Worm (Caenorhabditis elegans): ENCODE measurements around the gene srw-94.
A peak's percentile ranks its signal among the peaks of the same experiment; 100 is the strongest.

The srw-94 gene

ce11 chrIV:4784687-4785086 is 29.6 kb upstream of the srw-94 start:
- TF ChIP-seq sptf-1 (tag; optimal IDR thresholded peaks at IDR 0.05) (peak; percentile 35), cnd-1 (tag; optimal IDR thresholded peaks at IDR 0.05) (peak; percentile 60), M03D4.4 (tag; optimal IDR thresholded peaks at IDR 0.05) (peak; percentile 22)

- no peak for TF ChIP-seq nhr-76 (tag; optimal IDR thresholded peaks at IDR 0.05)
- TF ChIP-seq nhr-237 (tag; optimal IDR thresholded peaks at IDR 0.05): peak; percentile 22
- no peak for TF ChIP-seq snpc-4 (tag; optimal IDR thresholded peaks at IDR 0.05)
- no peak for TF ChIP-seq lin-32 (GFP tag; optimal IDR thresholded peaks at IDR 0.05)
- TF ChIP-seq blmp-1 (tag; optimal IDR thresholded peaks at IDR 0.05): no peak
- no peak for TF ChIP-seq nhr-12 (tag; optimal IDR thresholded peaks at IDR 0.05)
- no peak for TF ChIP-seq tbx-8 (GFP tag; optimal IDR thresholded peaks at IDR 0.05)
- TF ChIP-seq ceh-83 (GFP tag; optimal IDR thresholded peaks at IDR 0.05): no peak
These were observed 26.0 kb upstream of the srw-94 start, which contains the start of gene nhr-104 for ce11 chrIV:4788332-4788731. TSS of gene nhr-104 (minus strand) at chrIV:4788692.

- no peak for TF ChIP-seq nhr-2 (tag; optimal IDR thresholded peaks at IDR 0.05)
- no peak for TF ChIP-seq nhr-12 (tag; optimal IDR thresholded peaks at IDR 0.05)
- TF ChIP-seq unc-39 (tag; optimal IDR thresholded peaks at IDR 0.05): no peak
- no peak for TF ChIP-seq hlh-1 (tag; optimal IDR thresholded peaks at IDR 0.05)
- TF ChIP-seq unc-120 (tag; optimal IDR thresholded peaks at IDR 0.05; ENCODE audit: poor library complexity, severe bottlenecking): no peak
- no peak for TF ChIP-seq unc-62 (GFP tag; optimal IDR thresholded peaks at IDR 0.05)
- no peak for TF ChIP-seq pha-4 (tag; optimal IDR thresholded peaks at IDR 0.05)
- no peak for TF ChIP-seq M03D4.4 (tag; optimal IDR thresholded peaks at IDR 0.05)
- no peak for TF ChIP-seq mab-5 (tag; optimal IDR thresholded peaks at IDR 0.05)
- no peak for TF ChIP-seq bed-3 (GFP tag; optimal IDR thresholded peaks at IDR 0.05)
- no peak for TF ChIP-seq sptf-1 (tag; optimal IDR thresholded peaks at IDR 0.05)
- TF ChIP-seq drap-1 (GFP tag; optimal IDR thresholded peaks at IDR 0.05): no peak
- TF ChIP-seq lsy-2 (tag; optimal IDR thresholded peaks at IDR 0.05): no peak
- TF ChIP-seq ceh-83 (GFP tag; optimal IDR thresholded peaks at IDR 0.05): no peak
- TF ChIP-seq flh-1 (GFP tag; optimal IDR thresholded peaks at IDR 0.05): no peak
- no peak for TF ChIP-seq blmp-1 (tag; optimal IDR thresholded peaks at IDR 0.05)
These were observed 24.8 kb upstream of the srw-94 start, which contains the start of gene R11E3.1 for ce11 chrIV:4789445-4789844. TSS of gene R11E3.1 (plus strand) at chrIV:4789745.

- no peak for TF ChIP-seq ham-2 (GFP tag; optimal IDR thresholded peaks at IDR 0.05)
- TF ChIP-seq ceh-43 (GFP tag; optimal IDR thresholded peaks at IDR 0.05): no peak
- TF ChIP-seq unc-120 (tag; optimal IDR thresholded peaks at IDR 0.05; ENCODE audit: poor library complexity, severe bottlenecking): no peak
- no peak for TF ChIP-seq unc-39 (tag; optimal IDR thresholded peaks at IDR 0.05)
- TF ChIP-seq bed-3 (GFP tag; optimal IDR thresholded peaks at IDR 0.05): no peak
- no peak for TF ChIP-seq nhr-2 (tag; optimal IDR thresholded peaks at IDR 0.05)
- no peak for TF ChIP-seq sptf-1 (tag; optimal IDR thresholded peaks at IDR 0.05)
- no peak for TF ChIP-seq zip-8 (tag; optimal IDR thresholded peaks at IDR 0.05)
- TF ChIP-seq nhr-76 (tag; optimal IDR thresholded peaks at IDR 0.05): no peak
- no peak for TF ChIP-seq blmp-1 (tag; optimal IDR thresholded peaks at IDR 0.05)
- TF ChIP-seq snpc-4 (tag; optimal IDR thresholded peaks at IDR 0.05): no peak
- no peak for TF ChIP-seq tbx-8 (GFP tag; optimal IDR thresholded peaks at IDR 0.05)
- no peak for TF ChIP-seq cnd-1 (tag; optimal IDR thresholded peaks at IDR 0.05)
- no peak for TF ChIP-seq mep-1 (tag; optimal IDR thresholded peaks at IDR 0.05)
- TF ChIP-seq lin-13 (tag; optimal IDR thresholded peaks at IDR 0.05): no peak
- TF ChIP-seq ces-1 (GFP tag; optimal IDR thresholded peaks at IDR 0.05): no peak
- no peak for TF ChIP-seq nhr-237 (tag; optimal IDR thresholded peaks at IDR 0.05)
These were observed 19.2 kb upstream of the srw-94 start for ce11 chrIV:4795111-4795510.

ce11 chrIV:4799114-4799513 is 15.2 kb upstream of the srw-94 start, which contains the start of gene eor-1:
TSS of gene eor-1 (minus strand) at chrIV:4799178.
- no peak for TF ChIP-seq unc-62 (GFP tag; optimal IDR thresholded peaks at IDR 0.05)
- no peak for TF ChIP-seq nhr-28 (tag; optimal IDR thresholded peaks at IDR 0.05)
- TF ChIP-seq nhr-76 (tag; optimal IDR thresholded peaks at IDR 0.05): no peak
- TF ChIP-seq drap-1 (GFP tag; optimal IDR thresholded peaks at IDR 0.05): no peak
- TF ChIP-seq nhr-237 (tag; optimal IDR thresholded peaks at IDR 0.05): peak; percentile 12
- TF ChIP-seq unc-39 (tag; optimal IDR thresholded peaks at IDR 0.05): no peak
- no peak for TF ChIP-seq tbx-8 (GFP tag; optimal IDR thresholded peaks at IDR 0.05)
- TF ChIP-seq sem-2 (GFP tag; optimal IDR thresholded peaks at IDR 0.05): no peak
- no peak for TF ChIP-seq lin-13 (tag; optimal IDR thresholded peaks at IDR 0.05)
- TF ChIP-seq elt-1 (tag; optimal IDR thresholded peaks at IDR 0.05; ENCODE audit: borderline replicate concordance, insufficient read depth): no peak
- TF ChIP-seq zip-8 (tag; optimal IDR thresholded peaks at IDR 0.05): no peak
- TF ChIP-seq hlh-1 (tag; optimal IDR thresholded peaks at IDR 0.05): no peak
- no peak for TF ChIP-seq M03D4.4 (tag; optimal IDR thresholded peaks at IDR 0.05)
- TF ChIP-seq lin-32 (GFP tag; optimal IDR thresholded peaks at IDR 0.05): no peak
- TF ChIP-seq lsy-2 (tag; optimal IDR thresholded peaks at IDR 0.05): peak; percentile 31
- TF ChIP-seq mep-1 (tag; optimal IDR thresholded peaks at IDR 0.05): peak; percentile 0
- TF ChIP-seq blmp-1 (tag; optimal IDR thresholded peaks at IDR 0.05): no peak
- no peak for TF ChIP-seq nhr-2 (tag; optimal IDR thresholded peaks at IDR 0.05)
- TF ChIP-seq ces-1 (GFP tag; optimal IDR thresholded peaks at IDR 0.05): peak; percentile 63
- no peak for TF ChIP-seq ham-2 (GFP tag; optimal IDR thresholded peaks at IDR 0.05)
- TF ChIP-seq ztf-11 (tag; optimal IDR thresholded peaks at IDR 0.05): no peak
- TF ChIP-seq ceh-83 (GFP tag; optimal IDR thresholded peaks at IDR 0.05): peak; percentile 14
- TF ChIP-seq ceh-39 (tag; optimal IDR thresholded peaks at IDR 0.05): peak; percentile 89
- TF ChIP-seq sptf-1 (tag; optimal IDR thresholded peaks at IDR 0.05): no peak
- no peak for TF ChIP-seq unc-120 (tag; optimal IDR thresholded peaks at IDR 0.05; ENCODE audit: poor library complexity, severe bottlenecking)
- TF ChIP-seq flh-1 (GFP tag; optimal IDR thresholded peaks at IDR 0.05): no peak
- TF ChIP-seq cnd-1 (tag; optimal IDR thresholded peaks at IDR 0.05): no peak

All from whole organism, mixed stage, embryonic.